Fruit fly (Drosophila melanogaster) whole organism, embryonic: ENCODE measurements around the gene CG32642.

Source experiments
- Abd-B ChIP-seq: fragments of 200-800 bp; sonication (Bioruptor generic); optimal IDR thresholded peaks from 2 replicates; lab custom pipeline; 2018; ENCODE audit warnings: missing biosample characterization, mild to moderate bottlenecking, missing genetic modification characterization, moderate library complexity
- Ada2b ChIP-seq: fragments of 200-800 bp; sonication (Bioruptor generic); IDR thresholded peaks from 2 replicates; pipeline ENCODE4 v1.3.6; 2022; ENCODE audit warnings: missing biosample characterization, missing genetic modification characterization
- CG10366 ChIP-seq: fragments of 200-800 bp; sonication (Bioruptor generic); IDR thresholded peaks from 2 replicates; pipeline ENCODE4 v1.3.6; 2022; ENCODE audit warnings: missing biosample characterization, missing genetic modification characterization
- CG12942 ChIP-seq: fragments of 200-800 bp; sonication (Bioruptor generic); optimal IDR thresholded peaks from 3 replicates; lab custom pipeline; 2016; ENCODE audit warnings: missing biosample characterization, missing genetic modification characterization
- CG13296 ChIP-seq: fragments of 200-800 bp; sonication (Bioruptor generic); optimal IDR thresholded peaks from 3 replicates; lab custom pipeline; 2018; ENCODE audit warnings: missing biosample characterization, mild to moderate bottlenecking, missing genetic modification characterization
- CG13424 ChIP-seq: fragments of 200-800 bp; sonication (Bioruptor generic); optimal IDR thresholded peaks from 2 replicates; lab custom pipeline; 2019; ENCODE audit warnings: missing biosample characterization, mild to moderate bottlenecking, missing genetic modification characterization, moderate library complexity
- CG15269 ChIP-seq: fragments of 200-800 bp; sonication (Bioruptor generic); optimal IDR thresholded peaks from 2 replicates; lab custom pipeline; 2018; ENCODE audit warnings: missing biosample characterization, mild to moderate bottlenecking, missing genetic modification characterization, moderate library complexity
- CG17359 ChIP-seq: fragments of 200-800 bp; sonication (Bioruptor generic); optimal IDR thresholded peaks from 3 replicates; lab custom pipeline; 2018; ENCODE audit warnings: missing biosample characterization, mild to moderate bottlenecking, missing genetic modification characterization, moderate library complexity
- CG18599 ChIP-seq: fragments of 200-800 bp; sonication (Bioruptor generic); optimal IDR thresholded peaks from 3 replicates; lab custom pipeline; 2017; ENCODE audit warnings: missing biosample characterization, missing genetic modification characterization, mild to moderate bottlenecking, moderate library complexity, missing genetic modification reagents
- CG2120 ChIP-seq: fragments of 200-800 bp; sonication (Bioruptor generic); optimal IDR thresholded peaks from 3 replicates; lab custom pipeline; 2016; ENCODE audit warnings: missing biosample characterization, missing genetic modification characterization
- CG30403 ChIP-seq: fragments of 200-800 bp; sonication (Bioruptor generic); optimal IDR thresholded peaks from 3 replicates; lab custom pipeline; 2016; ENCODE audit warnings: missing biosample characterization, missing genetic modification characterization
- CG31441 ChIP-seq: fragments of 200-800 bp; sonication (Bioruptor generic); IDR thresholded peaks from 2 replicates; pipeline ENCODE4 v1.3.6; 2022; ENCODE audit warnings: missing biosample characterization, missing genetic modification characterization
- CG3847 ChIP-seq: fragments of 200-800 bp; sonication (Bioruptor generic); IDR thresholded peaks from 2 replicates; pipeline ENCODE4 v1.3.6; 2022; ENCODE audit warnings: missing biosample characterization, missing genetic modification characterization
- CG7928 ChIP-seq: fragments of 200-800 bp; sonication (Bioruptor generic); optimal IDR thresholded peaks from 2 replicates; lab custom pipeline; 2017; ENCODE audit warnings: missing biosample characterization, mild to moderate bottlenecking, missing genetic modification characterization
- CG9215 ChIP-seq: fragments of 200-800 bp; sonication (Bioruptor generic); IDR thresholded peaks from 2 replicates; pipeline ENCODE4 v1.3.6; 2022; ENCODE audit warnings: missing biosample characterization, missing genetic modification characterization
- CG9727 ChIP-seq: fragments of 200-800 bp; sonication (Bioruptor generic); optimal IDR thresholded peaks from 3 replicates; lab custom pipeline; 2017; ENCODE audit warnings: missing biosample characterization, mild to moderate bottlenecking, missing genetic modification characterization
- CG9817 ChIP-seq: fragments of 200-800 bp; sonication (Bioruptor generic); optimal IDR thresholded peaks from 2 replicates; lab custom pipeline; 2018; ENCODE audit warnings: missing biosample characterization, mild to moderate bottlenecking, missing genetic modification characterization, moderate library complexity
- CoRest ChIP-seq: fragments of 200-800 bp; sonication (Bioruptor generic); optimal IDR thresholded peaks from 3 replicates; lab custom pipeline; 2018; ENCODE audit warnings: missing biosample characterization, mild to moderate bottlenecking, missing genetic modification characterization, moderate library complexity
- E2f2 ChIP-seq: fragments of 200-800 bp; sonication (Bioruptor generic); IDR thresholded peaks from 2 replicates; pipeline ENCODE4 v1.3.6; 2022; ENCODE audit warnings: missing biosample characterization, missing genetic modification characterization
- Fer1 ChIP-seq: fragments of 200-800 bp; sonication (Bioruptor generic); optimal IDR thresholded peaks from 2 replicates; lab custom pipeline; 2017; ENCODE audit warnings: missing biosample characterization, mild to moderate bottlenecking, missing genetic modification characterization
- Fer3 ChIP-seq: fragments of 200-800 bp; sonication (Bioruptor generic); optimal IDR thresholded peaks from 2 replicates; lab custom pipeline; 2018; ENCODE audit warnings: missing biosample characterization, mild to moderate bottlenecking, missing genetic modification characterization, moderate library complexity
- Hr51 ChIP-seq, 2 experiments: fragments of 200-800 bp; sonication (Bioruptor generic); optimal IDR thresholded peaks; 2 replicates in 1 of 2; 3 replicates in 1 of 2; lab custom pipeline; 2016 to 2018; ENCODE audit warnings: missing biosample characterization in 2 of 2, missing genetic modification characterization in 2 of 2, mild to moderate bottlenecking in 1 of 2, moderate library complexity in 1 of 2
- Hsf ChIP-seq: fragments of 200-800 bp; sonication (Bioruptor generic); optimal IDR thresholded peaks from 3 replicates; lab custom pipeline; 2016; ENCODE audit warnings: missing biosample characterization, missing genetic modification characterization
- MTF-1 ChIP-seq: fragments of 200-800 bp; sonication (Bioruptor generic); optimal IDR thresholded peaks from 2 replicates; lab custom pipeline; 2018; ENCODE audit warnings: missing biosample characterization, mild to moderate bottlenecking, missing genetic modification characterization, borderline replicate concordance
- NC2α ChIP-seq: fragments of 200-800 bp; sonication (Bioruptor generic); optimal IDR thresholded peaks from 2 replicates; lab custom pipeline; 2016; ENCODE audit warnings: missing biosample characterization, missing genetic modification characterization
- Pdp1 ChIP-seq, 2 experiments: fragments of 200-800 bp; sonication (Bioruptor generic); optimal IDR thresholded peaks; 3 replicates each; lab custom pipeline; 2016; ENCODE audit warnings: missing biosample characterization in 2 of 2, missing genetic modification characterization in 2 of 2, mild to moderate bottlenecking in 1 of 2, moderate library complexity in 1 of 2
- Sox102F ChIP-seq: fragments of 200-800 bp; sonication (Bioruptor generic); optimal IDR thresholded peaks from 2 replicates; lab custom pipeline; 2018; ENCODE audit warnings: missing biosample characterization, mild to moderate bottlenecking, missing genetic modification characterization, moderate library complexity
- Taf1 ChIP-seq: fragments of 200-800 bp; sonication (Bioruptor generic); IDR thresholded peaks from 2 replicates; pipeline ENCODE4 v1.3.6; 2022; ENCODE audit warnings: missing biosample characterization, missing genetic modification characterization
- dati ChIP-seq: fragments of 200-800 bp; sonication (Bioruptor generic); IDR thresholded peaks from 2 replicates; pipeline ENCODE4 v1.3.6; 2022; ENCODE audit warnings: missing biosample characterization, missing genetic modification characterization
- dysf ChIP-seq: fragments of 200-800 bp; sonication (Bioruptor generic); IDR thresholded peaks from 3 replicates; pipeline ENCODE4 v1.3.6; 2022; ENCODE audit warnings: missing biosample characterization, missing genetic modification characterization
- emc ChIP-seq: fragments of 200-800 bp; sonication (Bioruptor generic); optimal IDR thresholded peaks from 2 replicates; lab custom pipeline; 2016; ENCODE audit warnings: missing biosample characterization, missing genetic modification characterization
- esg ChIP-seq: fragments of 200-800 bp; sonication (Bioruptor generic); conservative IDR thresholded peaks from 2 replicates; pipeline ENCODE4 v1.3.6; 2022; ENCODE audit warnings: missing biosample characterization, missing genetic modification characterization
- fd96Cb ChIP-seq: fragments of 200-800 bp; sonication (Bioruptor generic); optimal IDR thresholded peaks from 2 replicates; lab custom pipeline; 2018; ENCODE audit warnings: missing biosample characterization, mild to moderate bottlenecking, missing genetic modification characterization, moderate library complexity
- gsb-n ChIP-seq: fragments of 200-800 bp; sonication (Bioruptor generic); optimal IDR thresholded peaks from 3 replicates; lab custom pipeline; 2018; ENCODE audit warnings: missing biosample characterization, mild to moderate bottlenecking, missing genetic modification characterization
- lab ChIP-seq: fragments of 200-800 bp; sonication (Bioruptor generic); optimal IDR thresholded peaks from 3 replicates; lab custom pipeline; 2017; ENCODE audit warnings: missing biosample characterization, missing genetic modification characterization, mild to moderate bottlenecking, moderate library complexity, missing genetic modification reagents
- lilli ChIP-seq: fragments of 200-800 bp; sonication (Bioruptor generic); optimal IDR thresholded peaks from 3 replicates; lab custom pipeline; 2016; ENCODE audit warnings: missing biosample characterization, missing genetic modification characterization
- otp ChIP-seq: fragments of 200-800 bp; sonication (Bioruptor generic); IDR thresholded peaks from 3 replicates; pipeline ENCODE4, ENCODE4 v1.3.6; 2022; ENCODE audit warnings: missing biosample characterization, missing genetic modification characterization
- prd ChIP-seq, 3 experiments: fragments of >200 bp in 2 of 3; fragments of 200-800 bp in 1 of 3; sonication (Bioruptor generic) in 1 of 3; optimal IDR thresholded peaks in 2 of 3; IDR thresholded peaks in 1 of 3; 2 replicates in 2 of 3; 3 replicates in 1 of 3; pipeline versions ENCODE4 v1.3.6 to Lab custom; 2017 to 2022; ENCODE audit warnings: missing biosample characterization in 1 of 3, missing genetic modification characterization in 1 of 3
- psq ChIP-seq: fragments of 200-800 bp; sonication (Bioruptor generic); optimal IDR thresholded peaks from 2 replicates; lab custom pipeline; 2017; ENCODE audit warnings: missing biosample characterization, missing genetic modification characterization
- pum ChIP-seq: fragments of 200-800 bp; sonication (Bioruptor generic); optimal IDR thresholded peaks from 2 replicates; lab custom pipeline; 2016; ENCODE audit warnings: missing biosample characterization, missing genetic modification characterization
- scrt ChIP-seq: fragments of 200-800 bp; sonication (Bioruptor generic); optimal IDR thresholded peaks from 2 replicates; lab custom pipeline; 2018; ENCODE audit warnings: missing biosample characterization, mild to moderate bottlenecking, missing genetic modification characterization, moderate library complexity
- sima ChIP-seq: fragments of 200-800 bp; sonication (Bioruptor generic); optimal IDR thresholded peaks from 2 replicates; lab custom pipeline; 2016; ENCODE audit warnings: missing biosample characterization, missing genetic modification characterization
- so ChIP-seq: fragments of 200-800 bp; sonication (Bioruptor generic); IDR thresholded peaks from 3 replicates; pipeline ENCODE4 v1.3.6; 2022; ENCODE audit warnings: missing biosample characterization, missing genetic modification characterization
- tgo ChIP-seq: fragments of 200-800 bp; sonication (Bioruptor generic); IDR thresholded peaks from 3 replicates; pipeline ENCODE4 v1.3.6; 2022; ENCODE audit warnings: missing biosample characterization, missing genetic modification characterization
- usp ChIP-seq: fragments of >200 bp; optimal IDR thresholded peaks from 2 replicates; lab custom pipeline; 2017; ENCODE audit warnings: missing biosample characterization, missing genetic modification characterization
- wor ChIP-seq: fragments of 200-800 bp; sonication (Bioruptor generic); IDR thresholded peaks from 2 replicates; pipeline ENCODE4 v1.3.6; 2022; ENCODE audit warnings: missing biosample characterization, missing genetic modification characterization
- zf30C ChIP-seq: fragments of 200-800 bp; sonication (Bioruptor generic); optimal IDR thresholded peaks from 3 replicates; lab custom pipeline; 2018; ENCODE audit warnings: missing biosample characterization, mild to moderate bottlenecking, missing genetic modification characterization

The CG32642 gene

dm6 chrX:12947670-12948069 lies 11.3 kb upstream of the CG32642 start (continued):
- TF ChIP-seq dati (GFP tag; lab: Robert Waterston, UW), result no peak

- TF ChIP-seq dysf (GFP tag; lab: Robert Waterston, UW), result peak; percentile 52; the same call in 2 of the 3 replicates
- no peak for TF ChIP-seq CG12942 (GFP tag; lab: Kevin White, UChicago)
- peak; percentile 29; the same call in 1 of the 2 replicates for TF ChIP-seq CG31441 (GFP tag; lab: Robert Waterston, UW)
- no peak for TF ChIP-seq psq (GFP tag; lab: Kevin White, UChicago)
- TF ChIP-seq Sox102F (GFP tag; lab: Kevin White, UChicago), result peak; percentile 39
- TF ChIP-seq NC2α (GFP tag; lab: Kevin White, UChicago), result no peak
- no peak for TF ChIP-seq Taf1 (GFP tag; lab: Robert Waterston, UW)
- no peak for TF ChIP-seq MTF-1
- no peak for TF ChIP-seq Hsf (GFP tag; lab: Kevin White, UChicago)
- no peak for TF ChIP-seq CG7928
- peak; percentile 18 for TF ChIP-seq CG9817 (tag; lab: Kevin White, UChicago)
- peak; percentile 36 for TF ChIP-seq lab (GFP tag; lab: Kevin White, UChicago)
- TF ChIP-seq Ada2b (GFP tag; lab: Robert Waterston, UW), result peak; percentile 13; the same call in 1 of the 2 replicates
- peak; percentile 34 for TF ChIP-seq CG30403 (GFP tag; lab: Kevin White, UChicago)
- TF ChIP-seq pum, result no peak
- 0 out of 2 replicates have a peak, but pooled peaks have one; percentile 8 for TF ChIP-seq esg
- peak; percentile 25; the same call in 2 of the 3 replicates for TF ChIP-seq tgo (GFP tag; lab: Robert Waterston, UW)
- TF ChIP-seq CoRest (tag; lab: Kevin White, UChicago), result peak; percentile 9
- 0 out of 2 replicates have a peak, but pooled peaks have one; percentile 19 for TF ChIP-seq CG3847
- peak; percentile 60 for TF ChIP-seq CG18599 (GFP tag; lab: Kevin White, UChicago)
- TF ChIP-seq otp (GFP tag; lab: Robert Waterston, UW), result no peak
- TF ChIP-seq prd (optimal IDR thresholded peaks at IDR 0.05; lab: Kevin White, UChicago), result no peak
- TF ChIP-seq prd (GFP tag; IDR thresholded peaks at IDR 0.05; lab: Robert Waterston, UW), result peak; percentile 35; the same call in 1 of the 3 replicates
- peak; percentile 14 for TF ChIP-seq lilli (GFP tag; lab: Kevin White, UChicago)
- peak; percentile 50 for TF ChIP-seq Fer1
- TF ChIP-seq Abd-B (GFP tag; lab: Kevin White, UChicago), result peak; percentile 4
- TF ChIP-seq fd96Cb (tag; lab: Kevin White, UChicago), result peak; percentile 16
- TF ChIP-seq emc (GFP tag; lab: Kevin White, UChicago), result no peak
- no peak for TF ChIP-seq wor (GFP tag; lab: Robert Waterston, UW)
- TF ChIP-seq scrt (GFP tag; lab: Kevin White, UChicago), result peak; percentile 90
- TF ChIP-seq Hr51 (GFP tag; optimal IDR thresholded peaks at IDR 0.05; lab: Kevin White, UChicago), result peak in 1 of 2 experiments; percentile 43
- TF ChIP-seq sima, result no peak
- peak; percentile 19 for TF ChIP-seq CG13424 (tag; lab: Kevin White, UChicago)
- TF ChIP-seq CG10366 (GFP tag; lab: Robert Waterston, UW), result peak; percentile 11; the same call in 1 of the 2 replicates
- peak in 1 of 2 experiments; percentile 3 for TF ChIP-seq Pdp1 (GFP tag; optimal IDR thresholded peaks at IDR 0.05; lab: Kevin White, UChicago)
- TF ChIP-seq CG9727 (GFP tag; lab: Kevin White, UChicago), result peak; percentile 12
- peak; percentile 54 for TF ChIP-seq zf30C
- TF ChIP-seq CG9215 (GFP tag; lab: Robert Waterston, UW), result 0 out of 2 replicates have a peak, but pooled peaks have one; percentile 14
- peak; percentile 15; the same call in 1 of the 2 replicates for TF ChIP-seq E2f2 (GFP tag; lab: Robert Waterston, UW)
- no peak for TF ChIP-seq so (GFP tag; lab: Robert Waterston, UW)
- peak; percentile 12 for TF ChIP-seq CG13296 (GFP tag; lab: Kevin White, UChicago)
- TF ChIP-seq CG2120 (GFP tag; lab: Kevin White, UChicago), result peak; percentile 58
- peak; percentile 42 for TF ChIP-seq CG17359 (tag; lab: Kevin White, UChicago)
- peak; percentile 31 for TF ChIP-seq CG15269
- no peak for TF ChIP-seq gsb-n
- TF ChIP-seq Fer3 (tag; lab: Kevin White, UChicago), result peak; percentile 25
- no peak for TF ChIP-seq usp (GFP tag; lab: Kevin White, UChicago)
These were observed 1.6 kb upstream of the CG32642 start, which contains the start of gene hec for dm6 chrX:12957412-12957895. TSS of gene hec (minus strand) at chrX:12957462.
